Fruit fly (Drosophila melanogaster) whole organism, wandering third instar larva: ENCODE measurements around the gene CG8003.

Experiments used
- CrebA ChIP-seq: fragments of 200-800 bp; sonication (Bioruptor generic); optimal IDR thresholded peaks from 2 replicates; lab custom pipeline; 2016; ENCODE audit warnings: missing biosample characterization, mild to moderate bottlenecking, missing genetic modification characterization, borderline replicate concordance
- Dfd ChIP-seq: fragments of >200 bp; optimal IDR thresholded peaks from 2 replicates; lab custom pipeline; 2017; ENCODE audit warnings: missing biosample characterization, missing genetic modification characterization
- Dif ChIP-seq: fragments of 200-275, 200-300 bp; sonication (Bioruptor generic); optimal IDR thresholded peaks from 2 replicates; lab custom pipeline; 2018; ENCODE audit warnings: missing biosample characterization, missing genetic modification characterization; ENCODE audit not compliant: partially characterized antibody
- Hnf4 ChIP-seq: fragments of 200-800 bp; sonication (Bioruptor generic); optimal IDR thresholded peaks from 2 replicates; lab custom pipeline; 2016; ENCODE audit warnings: missing biosample characterization, mild to moderate bottlenecking, missing genetic modification characterization
- N ChIP-seq: fragments of >200 bp; optimal IDR thresholded peaks from 2 replicates; lab custom pipeline; 2018; ENCODE audit warnings: missing biosample characterization, missing external identifiers, missing genetic modification characterization
- OdsH ChIP-seq: fragments of 200-800 bp; sonication (Bioruptor generic); optimal IDR thresholded peaks from 2 replicates; lab custom pipeline; 2016; ENCODE audit warnings: missing biosample characterization, mild to moderate bottlenecking, missing genetic modification characterization
- ey ChIP-seq: fragments of 200-800 bp; sonication (Bioruptor generic); optimal IDR thresholded peaks from 2 replicates; lab custom pipeline; 2016; ENCODE audit warnings: missing biosample characterization, missing genetic modification characterization
- h ChIP-seq: fragments of 200-800 bp; sonication (Bioruptor generic); optimal IDR thresholded peaks from 3 replicates; lab custom pipeline; 2016; ENCODE audit warnings: missing biosample characterization, mild to moderate bottlenecking, missing genetic modification characterization
- jim ChIP-seq: fragments of 175-275, 200-325 bp; sonication (Bioruptor generic); optimal IDR thresholded peaks from 2 replicates; lab custom pipeline; 2016; ENCODE audit warnings: missing biosample characterization, mild to moderate bottlenecking, missing genetic modification characterization
- lola ChIP-seq: fragments of >200 bp; optimal IDR thresholded peaks from 2 replicates; lab custom pipeline; 2017; ENCODE audit warnings: missing biosample characterization, missing genetic modification characterization
- usp ChIP-seq: fragments of >200 bp; optimal IDR thresholded peaks from 2 replicates; lab custom pipeline; 2017; ENCODE audit warnings: missing biosample characterization, missing genetic modification characterization

DNA sequence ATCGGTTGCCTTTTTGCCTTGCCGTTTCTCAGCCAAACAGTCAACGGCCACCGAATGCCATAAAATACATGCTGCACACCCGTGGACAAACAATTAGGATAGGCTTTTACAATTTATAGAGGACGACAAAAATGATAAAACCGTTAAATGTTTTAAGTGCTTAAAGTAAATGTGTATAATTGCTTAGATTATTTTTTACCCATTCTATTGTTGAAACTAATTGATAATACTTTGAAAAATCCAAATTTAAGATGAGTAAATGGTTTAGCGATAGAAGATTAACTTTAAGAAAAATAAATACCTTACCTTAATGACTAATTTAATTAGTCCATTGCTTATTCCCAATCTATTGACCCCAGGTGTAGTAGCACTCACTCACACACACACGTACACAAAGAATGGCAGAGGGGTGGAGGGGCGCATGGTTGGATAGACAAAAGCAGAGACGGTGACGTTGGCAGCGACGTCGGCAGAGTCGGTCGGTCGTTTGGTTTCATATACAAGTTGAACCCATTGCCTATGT is 17.3 kb downstream of the CG8003 start:
- TF ChIP-seq Dif (GFP tag; lab: Kevin White, UChicago) (no peak), ey (GFP tag; lab: Kevin White, UChicago) (peak; percentile 86), Hnf4 (peak; percentile 74), h (GFP tag; lab: Kevin White, UChicago) (peak; percentile 91), OdsH (peak; percentile 86), lola (no peak), Dfd (peak; percentile 74), N (GFP tag; lab: Kevin White, UChicago) (no peak), usp (no peak), CrebA (GFP tag; lab: Kevin White, UChicago) (peak; percentile 51), jim (GFP tag; lab: Kevin White, UChicago) (peak; percentile 42)
